Worm (Caenorhabditis elegans) whole organism, mixed stage, embryonic: ENCODE results near the gene sri-33.
A peak's percentile ranks its signal among the peaks of the same experiment; 100 is the strongest.
"Not testable (repeated sequence)": the region's sequence is repeated elsewhere in the genome, so short reads cannot be mapped to it uniquely, and the experiment has no call there.

Experiments
- M03D4.4 ChIP-seq: sonication (generic microtip); optimal IDR thresholded peaks from 2 replicates; lab custom pipeline; 2017; ENCODE audit warnings: mild to moderate bottlenecking, missing genetic modification characterization, missing compliant biosample characterization
- bed-3 ChIP-seq: fragments of 200-800 bp; sonication (Bioruptor generic); optimal IDR thresholded peaks from 3 replicates; lab custom pipeline; 2018; ENCODE audit warnings: mild to moderate bottlenecking, missing genetic modification characterization, moderate library complexity, missing compliant biosample characterization
- blmp-1 ChIP-seq: fragments of 150-350 bp; optimal IDR thresholded peaks from 2 replicates; lab custom pipeline; 2014; ENCODE audit warnings: missing biosample characterization, missing genetic modification characterization
- ceh-39 ChIP-seq: fragments of 150-350 bp; optimal IDR thresholded peaks from 2 replicates; lab custom pipeline; 2014; ENCODE audit warnings: missing biosample characterization, missing genetic modification characterization
- ceh-43 ChIP-seq: fragments of 200-800 bp; sonication (Bioruptor generic); optimal IDR thresholded peaks from 2 replicates; lab custom pipeline; 2018; ENCODE audit warnings: mild to moderate bottlenecking, missing genetic modification characterization, moderate library complexity, missing compliant biosample characterization
- ceh-83 ChIP-seq: fragments of 200-800 bp; sonication (Bioruptor generic); optimal IDR thresholded peaks from 2 replicates; lab custom pipeline; 2018; ENCODE audit warnings: mild to moderate bottlenecking, missing genetic modification characterization, missing compliant biosample characterization
- ces-1 ChIP-seq: fragments of 150-350 bp; optimal IDR thresholded peaks from 2 replicates; lab custom pipeline; 2014; ENCODE audit warnings: missing biosample characterization, missing genetic modification reagents, missing genetic modification characterization
- cnd-1 ChIP-seq: fragments of 200-800 bp; sonication (Bioruptor generic); optimal IDR thresholded peaks from 2 replicates; lab custom pipeline; 2018; ENCODE audit warnings: mild to moderate bottlenecking, missing genetic modification characterization, missing compliant biosample characterization
- drap-1 ChIP-seq: fragments of 200-800 bp; sonication (Bioruptor generic); optimal IDR thresholded peaks from 3 replicates; lab custom pipeline; 2018; ENCODE audit warnings: mild to moderate bottlenecking, missing genetic modification characterization, missing compliant biosample characterization
- elt-1 ChIP-seq: sonication (generic microtip); optimal IDR thresholded peaks from 2 replicates; lab custom pipeline; 2017; ENCODE audit warnings: missing genetic modification characterization, mild to moderate bottlenecking, missing compliant biosample characterization, antibody characterized with exemption, moderate library complexity, borderline replicate concordance; ENCODE audit not compliant: insufficient read depth
- elt-3 ChIP-seq: fragments of 150-350 bp; optimal IDR thresholded peaks from 2 replicates; lab custom pipeline; 2014; ENCODE audit warnings: missing biosample characterization, missing genetic modification characterization
- flh-1 ChIP-seq: fragments of 200-800 bp; sonication (Bioruptor generic); optimal IDR thresholded peaks from 2 replicates; lab custom pipeline; 2018; ENCODE audit warnings: mild to moderate bottlenecking, missing genetic modification characterization, moderate library complexity, missing compliant biosample characterization
- ham-2 ChIP-seq: fragments of 200-800 bp; sonication (Bioruptor generic); optimal IDR thresholded peaks from 2 replicates; lab custom pipeline; 2018; ENCODE audit warnings: mild to moderate bottlenecking, missing genetic modification characterization, missing compliant biosample characterization
- hlh-1 ChIP-seq: fragments of 150-350 bp; optimal IDR thresholded peaks from 2 replicates; lab custom pipeline; 2014; ENCODE audit warnings: missing biosample characterization, missing genetic modification reagents, missing genetic modification characterization
- lin-13 ChIP-seq: fragments of 150-350 bp; optimal IDR thresholded peaks from 2 replicates; lab custom pipeline; 2014; ENCODE audit warnings: missing biosample characterization, missing genetic modification characterization
- lin-32 ChIP-seq: fragments of 200-800 bp; sonication (Bioruptor generic); optimal IDR thresholded peaks from 2 replicates; lab custom pipeline; 2018; ENCODE audit warnings: mild to moderate bottlenecking, missing genetic modification characterization, missing compliant biosample characterization
- lsy-2 ChIP-seq: fragments of 150-350 bp; optimal IDR thresholded peaks from 2 replicates; lab custom pipeline; 2014; ENCODE audit warnings: missing biosample characterization, missing genetic modification characterization
- mab-5 ChIP-seq: fragments of 150-350 bp; optimal IDR thresholded peaks from 2 replicates; lab custom pipeline; 2014; ENCODE audit warnings: missing biosample characterization, missing genetic modification characterization
- mep-1 ChIP-seq: fragments of 150-350 bp; optimal IDR thresholded peaks from 2 replicates; lab custom pipeline; 2017; ENCODE audit warnings: missing biosample characterization, missing genetic modification reagents, missing genetic modification characterization, inconsistent platforms
- mls-2 ChIP-seq: sonication (generic microtip); optimal IDR thresholded peaks from 2 replicates; lab custom pipeline; 2016; ENCODE audit warnings: mild to moderate bottlenecking, missing genetic modification characterization, moderate library complexity, missing compliant biosample characterization
- nhr-2 ChIP-seq: fragments of 150-350 bp; optimal IDR thresholded peaks from 2 replicates; lab custom pipeline; 2014; ENCODE audit warnings: missing biosample characterization, missing genetic modification characterization
- nhr-28 ChIP-seq: fragments of 150-350 bp; optimal IDR thresholded peaks from 2 replicates; lab custom pipeline; 2014; ENCODE audit warnings: missing biosample characterization, missing genetic modification characterization
- nhr-76 ChIP-seq: sonication (generic microtip); optimal IDR thresholded peaks from 2 replicates; lab custom pipeline; 2017; ENCODE audit warnings: missing biosample characterization, missing genetic modification characterization
- pha-4 ChIP-seq: fragments of 150-350 bp; optimal IDR thresholded peaks from 2 replicates; lab custom pipeline; 2018; ENCODE audit warnings: missing biosample characterization, missing genetic modification reagents, missing genetic modification characterization
- sem-2 ChIP-seq: fragments of 200-800 bp; sonication (Bioruptor generic); optimal IDR thresholded peaks from 2 replicates; lab custom pipeline; 2018; ENCODE audit warnings: mild to moderate bottlenecking, missing genetic modification characterization, missing compliant biosample characterization
- sptf-1 ChIP-seq: sonication (generic microtip); optimal IDR thresholded peaks from 2 replicates; lab custom pipeline; 2017; ENCODE audit warnings: mild to moderate bottlenecking, missing genetic modification characterization, moderate library complexity, missing compliant biosample characterization
- tbx-8 ChIP-seq: fragments of 200-800 bp; sonication (Bioruptor generic); optimal IDR thresholded peaks from 2 replicates; lab custom pipeline; 2018; ENCODE audit warnings: mild to moderate bottlenecking, missing genetic modification characterization, moderate library complexity, missing compliant biosample characterization
- unc-39 ChIP-seq: fragments of 150-350 bp; optimal IDR thresholded peaks from 2 replicates; lab custom pipeline; 2014; ENCODE audit warnings: missing biosample characterization, missing genetic modification characterization
- unc-62 ChIP-seq: fragments of 150-350 bp; optimal IDR thresholded peaks from 2 replicates; lab custom pipeline; 2014; ENCODE audit warnings: missing biosample characterization, missing genetic modification reagents, missing genetic modification characterization
- zip-8 ChIP-seq: fragments of 150-350 bp; optimal IDR thresholded peaks from 2 replicates; lab custom pipeline; 2014; ENCODE audit warnings: missing biosample characterization, missing genetic modification characterization
- ztf-11 ChIP-seq: fragments of 150-350 bp; optimal IDR thresholded peaks from 2 replicates; lab custom pipeline; 2014; ENCODE audit warnings: missing biosample characterization, missing genetic modification characterization

Gene sri-33

DNA sequence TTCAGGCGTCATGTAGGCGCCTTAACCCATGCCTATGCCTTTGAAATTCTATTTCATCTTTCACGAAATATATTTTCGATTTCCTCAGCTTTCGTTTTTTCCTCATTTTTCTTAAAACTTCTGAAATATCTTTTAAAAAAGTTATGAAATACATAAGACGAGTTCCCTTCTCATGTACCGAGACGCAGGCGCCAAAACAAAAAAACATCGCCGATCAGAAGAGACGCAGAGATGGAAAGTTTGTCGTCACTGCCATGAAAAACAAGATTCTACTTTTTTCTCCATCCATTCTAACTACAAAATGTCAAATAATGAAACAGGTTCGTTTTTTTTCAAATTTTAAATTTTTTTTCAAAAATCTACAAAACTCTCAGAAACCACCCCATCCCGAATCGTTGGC, 27.6 kb downstream of the sri-33 start, which contains the start of gene chil-24:
chil-24 (plus strand) TSS at position 156 of the 400 bp plus-strand sequence.
- TF ChIP-seq ham-2 (no peak), ceh-39 (no peak), elt-1 (tag; lab: Kevin White, UChicago) (no peak), ceh-43 (GFP tag; lab: Kevin White, UChicago) (no peak), flh-1 (GFP tag; lab: Kevin White, UChicago) (no peak), unc-39 (no peak), hlh-1 (no peak), blmp-1 (tag; lab: Kevin White, UChicago) (no peak), sem-2 (GFP tag; lab: Kevin White, UChicago) (no peak), nhr-28 (tag; lab: Kevin White, UChicago) (no peak), ztf-11 (no peak), mab-5 (tag; lab: Kevin White, UChicago) (no peak)

DNA sequence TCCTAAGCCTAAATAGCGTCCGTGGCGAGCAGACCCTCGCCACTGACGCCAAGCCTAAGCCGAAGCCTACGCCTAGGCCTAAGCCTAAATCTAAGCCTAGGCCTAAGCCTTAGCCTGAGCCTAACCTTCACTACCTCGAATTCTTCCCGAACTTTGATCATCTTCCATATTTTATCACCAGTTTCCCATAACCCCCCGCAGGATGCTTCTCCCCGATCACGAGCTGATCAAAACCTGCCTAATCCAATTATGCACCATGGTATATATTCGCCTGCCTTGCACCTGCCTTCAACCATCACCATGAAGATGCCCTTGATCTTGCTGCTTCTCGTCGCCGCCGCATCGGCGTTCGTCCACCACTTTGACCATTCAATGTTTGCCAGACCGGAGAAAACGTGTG, 29.9 kb downstream of the sri-33 start, which contains the start of gene ins-31:
ins-31 (plus strand) TSS at position 301 of the 400 bp plus-strand sequence.
- TF ChIP-seq M03D4.4 (tag; lab: Kevin White, UChicago); lsy-2 (tag; lab: Kevin White, UChicago); ham-2: not testable (repeated sequence)

DNA sequence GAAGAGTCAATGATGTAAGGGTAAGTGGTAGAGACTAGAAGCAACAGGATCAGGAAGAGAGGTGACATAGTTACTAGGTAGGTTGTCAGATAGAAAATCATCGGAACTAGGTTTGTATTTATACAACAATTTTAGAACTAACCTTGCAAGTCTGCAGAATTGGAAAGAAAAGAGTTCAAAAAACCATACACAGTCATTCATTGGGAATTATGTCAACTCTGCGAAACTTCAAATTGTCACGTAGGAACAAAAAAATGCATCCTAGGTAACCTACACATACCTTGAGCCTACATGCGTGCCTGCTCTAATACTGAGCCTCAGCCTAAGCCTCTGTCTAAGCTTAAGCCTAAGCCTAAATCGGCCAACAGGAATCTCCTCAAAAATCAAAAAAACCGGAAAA, 30.3 kb downstream of the sri-33 start, which contains the start of gene ins-19:
ins-19 (minus strand) TSS at position 101 of the 400 bp plus-strand sequence.
- no peak for TF ChIP-seq mab-5 (tag; lab: Kevin White, UChicago)
- TF ChIP-seq elt-3 (tag; lab: Kevin White, UChicago), result no peak
- no peak for TF ChIP-seq cnd-1 (tag; lab: Kevin White, UChicago)
- no peak for TF ChIP-seq pha-4
- no peak for TF ChIP-seq nhr-2 (tag; lab: Kevin White, UChicago)
- TF ChIP-seq drap-1 (GFP tag; lab: Kevin White, UChicago), result no peak
- TF ChIP-seq M03D4.4 (tag; lab: Kevin White, UChicago), result no peak
- TF ChIP-seq ham-2, result no peak
- no peak for TF ChIP-seq ceh-39
- TF ChIP-seq sem-2 (GFP tag; lab: Kevin White, UChicago), result no peak
- TF ChIP-seq nhr-28 (tag; lab: Kevin White, UChicago), result no peak

DNA sequence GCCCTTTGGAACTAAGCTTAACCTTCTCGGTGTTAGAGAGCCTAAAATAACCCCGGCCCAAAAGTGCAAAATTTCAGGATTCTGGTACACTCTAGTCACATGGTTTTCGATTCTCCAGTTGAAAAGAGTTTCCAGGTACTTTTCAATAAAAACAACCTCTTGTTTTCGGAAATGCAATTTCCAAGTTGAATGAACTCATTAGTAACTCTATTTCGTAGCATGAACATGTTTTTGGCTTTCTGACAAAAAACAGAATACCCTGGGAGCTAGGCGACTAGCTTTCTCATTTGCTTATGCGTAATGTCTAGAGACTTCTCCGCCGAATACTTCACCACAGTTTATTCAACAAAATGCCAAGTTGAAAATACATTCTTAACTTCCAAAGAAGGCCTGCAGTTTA, 33.4 kb downstream of the sri-33 start, which contains the start of gene srh-71:
srh-71 (plus strand) TSS at position 301 of the 400 bp plus-strand sequence.
- no peak for TF ChIP-seq flh-1 (GFP tag; lab: Kevin White, UChicago)
- no peak for TF ChIP-seq zip-8 (tag; lab: Kevin White, UChicago)
- TF ChIP-seq mep-1, result no peak

DNA sequence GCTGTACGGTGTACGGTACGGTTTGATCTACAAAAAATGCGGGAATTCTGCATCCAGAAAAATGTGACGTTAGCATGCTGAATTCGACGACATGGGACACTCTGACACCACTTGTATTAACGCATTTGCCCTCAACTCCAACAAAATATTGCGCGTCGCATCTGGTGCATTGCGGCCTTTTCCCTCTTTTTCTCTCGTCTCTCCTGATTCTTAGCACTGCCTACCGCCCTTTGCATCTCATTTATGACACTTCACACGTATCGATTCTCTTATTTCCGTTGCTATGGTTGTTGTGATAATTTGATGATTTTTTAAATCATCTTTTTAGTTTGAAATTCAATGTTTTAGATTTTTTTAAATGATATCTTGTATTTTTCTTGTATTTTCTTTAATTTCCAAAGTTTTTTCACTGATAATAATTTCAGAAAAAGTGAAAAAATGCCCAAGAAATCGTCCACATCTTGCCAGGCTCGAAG, 37.7 kb downstream of the sri-33 start, which contains the start of gene T10D4.6:
T10D4.6 (plus strand) TSS at position 426 of the 476 bp plus-strand sequence.
- TF ChIP-seq tbx-8 (GFP tag; lab: Kevin White, UChicago) (no peak), lin-32 (GFP tag; lab: Kevin White, UChicago) (no peak), ceh-39 (peak; percentile 9), blmp-1 (tag; lab: Kevin White, UChicago) (no peak), ces-1 (GFP tag; lab: Kevin White, UChicago) (no peak), flh-1 (GFP tag; lab: Kevin White, UChicago) (no peak), mls-2 (tag; lab: Kevin White, UChicago) (no peak), zip-8 (tag; lab: Kevin White, UChicago) (no peak), bed-3 (GFP tag; lab: Kevin White, UChicago) (no peak), unc-39 (no peak), ham-2 (no peak), cnd-1 (tag; lab: Kevin White, UChicago) (no peak), elt-1 (tag; lab: Kevin White, UChicago) (no peak), nhr-2 (tag; lab: Kevin White, UChicago) (no peak), lsy-2 (tag; lab: Kevin White, UChicago) (no peak), nhr-28 (tag; lab: Kevin White, UChicago) (no peak), mab-5 (tag; lab: Kevin White, UChicago) (no peak), unc-62 (GFP tag; lab: Kevin White, UChicago) (peak; percentile 28), nhr-76 (no peak), drap-1 (GFP tag; lab: Kevin White, UChicago) (no peak), ceh-83 (no peak), sptf-1 (tag; lab: Kevin White, UChicago) (peak; percentile 30), ztf-11 (no peak), hlh-1 (peak; percentile 18), lin-13 (tag; lab: Kevin White, UChicago) (peak; percentile 17), pha-4 (peak; percentile 33), ceh-43 (GFP tag; lab: Kevin White, UChicago) (no peak), mep-1 (peak; percentile 53)
